Worm (Caenorhabditis elegans): Measurements from ENCODE around the gene F13B12.2.

The F13B12.2 gene

DNA sequence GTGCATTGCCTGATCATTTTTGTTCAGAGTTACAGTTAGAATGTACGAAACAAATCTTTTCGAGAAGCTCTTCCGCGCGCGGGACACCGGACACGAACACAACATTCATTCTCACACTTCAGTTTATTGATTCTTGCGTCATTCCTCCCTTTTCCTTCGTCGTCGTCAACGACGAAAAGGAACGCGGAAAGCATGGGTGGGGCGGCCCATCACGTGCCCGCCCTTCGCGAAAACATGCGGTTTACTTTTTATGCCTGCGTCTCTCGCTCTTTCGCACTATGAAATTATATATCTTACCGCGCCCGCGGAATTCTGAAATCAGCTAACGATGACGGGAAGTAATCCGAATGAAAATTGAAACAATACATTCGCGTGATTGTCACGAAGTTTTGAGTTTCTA, 48.3 kb downstream of the F13B12.2 start (continued):
- TF ChIP-seq attf-4 (tag; optimal IDR thresholded peaks at IDR 0.05) (no peak), mep-1 (tag; optimal IDR thresholded peaks at IDR 0.05) (peak; percentile 51), Y105C5A.15 (GFP tag; IDR thresholded peaks at IDR 0.05) (no peak), hlh-11 (tag; optimal IDR thresholded peaks at IDR 0.05) (peak; percentile 82), daf-16 (GFP tag; optimal IDR thresholded peaks at IDR 0.05) (peak in 1 of 2 experiments; percentile 29), daf-16 (tag; optimal IDR thresholded peaks at IDR 0.05) (peak; percentile 44), nhr-42 (GFP tag; IDR thresholded peaks at IDR 0.05) (no peak), hmg-1.1 (GFP tag; IDR thresholded peaks at IDR 0.05) (peak; percentile 52; the same call in 1 of the 2 replicates), egl-27 (tag; optimal IDR thresholded peaks at IDR 0.05) (no peak), dmd-6 (GFP tag; IDR thresholded peaks at IDR 0.05) (peak; percentile 51), tra-1 (GFP tag; IDR thresholded peaks at IDR 0.05) (0 out of 2 replicates have a peak, but pooled peaks have one; percentile 40), php-3 (GFP tag; IDR thresholded peaks at IDR 0.05) (no peak), zfp-3 (GFP tag; conservative IDR thresholded peaks at IDR 0.05) (no peak), madf-9 (GFP tag; conservative IDR thresholded peaks at IDR 0.05) (peak; percentile 92), ama-1 (optimal IDR thresholded peaks at IDR 0.05) (peak; percentile 61), zfp-2 (tag; optimal IDR thresholded peaks at IDR 0.05) (no peak), lin-13 (GFP tag; optimal IDR thresholded peaks at IDR 0.05) (peak; percentile 42), egl-43 (GFP tag; IDR thresholded peaks at IDR 0.05) (peak; percentile 48; the same call in 1 of the 2 replicates), daf-12 (tag; optimal IDR thresholded peaks at IDR 0.05) (no peak), sdz-12 (GFP tag; optimal IDR thresholded peaks at IDR 0.05) (no peak), ceh-82 (tag; optimal IDR thresholded peaks at IDR 0.05) (no peak), nhr-25 (tag; optimal IDR thresholded peaks at IDR 0.05; ENCODE audit: borderline replicate concordance, insufficient read depth) (no peak), mdt-29 (GFP tag; IDR thresholded peaks at IDR 0.05) (no peak), ceh-62 (tag; optimal IDR thresholded peaks at IDR 0.05) (no peak), Y5F2A.4 (GFP tag; optimal IDR thresholded peaks at IDR 0.05) (no peak), nhr-102 (tag; optimal IDR thresholded peaks at IDR 0.05) (no peak), tag-97 (GFP tag; IDR thresholded peaks at IDR 0.05) (no peak), fos-1 (tag; optimal IDR thresholded peaks at IDR 0.05) (no peak), set-16 (GFP tag; IDR thresholded peaks at IDR 0.05) (no peak), Y48G9A.11 (GFP tag; IDR thresholded peaks at IDR 0.05) (no peak), arid-1 (GFP tag; conservative IDR thresholded peaks at IDR 0.05) (no peak), F44E2.7 (GFP tag; IDR thresholded peaks at IDR 0.05) (no peak), mxl-3 (GFP tag; optimal IDR thresholded peaks at IDR 0.05) (peak; percentile 94), ceh-20 (GFP tag; IDR thresholded peaks at IDR 0.05) (peak; percentile 62; the same call in 1 of the 2 replicates), lin-29 (GFP tag; IDR thresholded peaks at IDR 0.05) (no peak), ceh-32 (tag; optimal IDR thresholded peaks at IDR 0.05; ENCODE audit: poor library complexity) (no peak), hif-1 (tag; optimal IDR thresholded peaks at IDR 0.05) (peak in 1 of 2 experiments; percentile 52), skn-1 (tag; optimal IDR thresholded peaks at IDR 0.05) (no peak), lsy-2 (tag; optimal IDR thresholded peaks at IDR 0.05) (peak in 1 of 2 experiments; percentile 63), gei-8 (GFP tag; optimal IDR thresholded peaks at IDR 0.05) (no peak), lin-38 (GFP tag; IDR thresholded peaks at IDR 0.05) (no peak), dpl-1 (GFP tag; optimal IDR thresholded peaks at IDR 0.05) (peak; percentile 51), lir-3 (tag; optimal IDR thresholded peaks at IDR 0.05) (no peak), ZK337.2 (GFP tag; IDR thresholded peaks at IDR 0.05) (no peak), mdl-1 (tag; optimal IDR thresholded peaks at IDR 0.05) (peak; percentile 57 to 89), dve-1 (tag; optimal IDR thresholded peaks at IDR 0.05; ENCODE audit: insufficient read depth) (peak; percentile 67), nhr-28 (tag; optimal IDR thresholded peaks at IDR 0.05) (peak; percentile 31), vab-7 (GFP tag; IDR thresholded peaks at IDR 0.05) (no peak), Y75B8A.6 (GFP tag; IDR thresholded peaks at IDR 0.05) (no peak), dmd-8 (GFP tag; IDR thresholded peaks at IDR 0.05) (no peak), zip-2 (tag; optimal IDR thresholded peaks at IDR 0.05) (no peak), ztf-7 (tag; optimal IDR thresholded peaks at IDR 0.05) (peak; percentile 15)

All from whole organism, L4 larva.